Fruit fly (Drosophila melanogaster): ENCODE results near the gene Mur89F.

dm6 chr3R:17133897-17134296, 68.0 kb downstream of the Mur89F start, which contains the start of gene CG31267:
- TF ChIP-seq pad (GFP tag; optimal IDR thresholded peaks at IDR 0.05): no peak
- TF ChIP-seq toe (GFP tag; optimal IDR thresholded peaks at IDR 0.05): no peak
- no peak for TF ChIP-seq CG33017 (tag; optimal IDR thresholded peaks at IDR 0.05)
